Worm (Caenorhabditis elegans): Measurements from ENCODE around the gene T07A5.7.

ce11 chrIII:10293362-10293761 is 17.6 kb downstream of the T07A5.7 start:
- TF ChIP-seq klf-2 (GFP tag; conservative IDR thresholded peaks at IDR 0.05) (no peak), tab-1 (GFP tag; IDR thresholded peaks at IDR 0.05) (no peak)

Measured in whole organism, midembryonic.